Fruit fly (Drosophila melanogaster) whole organism, embryonic: ENCODE results near the gene CecB.

Experiments used
- ATbp ChIP-seq: fragments of 200-800 bp; sonication (Bioruptor generic); optimal IDR thresholded peaks from 2 replicates; lab custom pipeline; 2017; ENCODE audit warnings: missing biosample characterization, mild to moderate bottlenecking, missing genetic modification characterization, missing genetic modification reagents
- Asciz ChIP-seq: fragments of 200-800 bp; sonication (Bioruptor generic); optimal IDR thresholded peaks from 2 replicates; lab custom pipeline; 2017; ENCODE audit warnings: missing biosample characterization, mild to moderate bottlenecking, missing genetic modification characterization, missing genetic modification reagents
- BtbVII ChIP-seq: fragments of 200-800 bp; sonication (Bioruptor generic); optimal IDR thresholded peaks from 3 replicates; lab custom pipeline; 2017; ENCODE audit warnings: missing biosample characterization, mild to moderate bottlenecking, missing genetic modification characterization
- CG10431 ChIP-seq: fragments of 200-800 bp; sonication (Bioruptor generic); optimal IDR thresholded peaks from 3 replicates; lab custom pipeline; 2018; ENCODE audit warnings: missing biosample characterization, mild to moderate bottlenecking, missing genetic modification characterization
- CG11093 ChIP-seq: fragments of 200-800 bp; sonication (Bioruptor generic); IDR thresholded peaks from 3 replicates; pipeline ENCODE4 v1.3.6; 2022; ENCODE audit warnings: missing biosample characterization, missing genetic modification characterization
- CG11695 ChIP-seq: fragments of 200-800 bp; sonication (Bioruptor generic); IDR thresholded peaks from 3 replicates; pipeline ENCODE4 v1.3.6; 2022; ENCODE audit warnings: missing biosample characterization, missing genetic modification characterization
- CG11723 ChIP-seq: fragments of 200-800 bp; sonication (Bioruptor generic); optimal IDR thresholded peaks from 2 replicates; lab custom pipeline; 2017; ENCODE audit warnings: missing biosample characterization, mild to moderate bottlenecking, missing genetic modification characterization
- CG12236 ChIP-seq: fragments of 200-800 bp; sonication (Bioruptor generic); optimal IDR thresholded peaks from 2 replicates; lab custom pipeline; 2016; ENCODE audit warnings: missing biosample characterization, missing genetic modification characterization
- CG13123 ChIP-seq: fragments of 200-800 bp; sonication (Bioruptor generic); optimal IDR thresholded peaks from 2 replicates; lab custom pipeline; 2016; ENCODE audit warnings: missing biosample characterization, missing genetic modification characterization
- CG14667 ChIP-seq: fragments of 200-800 bp; sonication (Bioruptor generic); IDR thresholded peaks from 2 replicates; pipeline ENCODE4 v1.3.6; 2022; ENCODE audit warnings: missing biosample characterization, missing genetic modification characterization
- CG15073 ChIP-seq: fragments of 200-800 bp; sonication (Bioruptor generic); optimal IDR thresholded peaks from 2 replicates; lab custom pipeline; 2016; ENCODE audit warnings: missing biosample characterization, missing genetic modification characterization
- CG15514 ChIP-seq: fragments of 200-800 bp; sonication (Bioruptor generic); optimal IDR thresholded peaks from 3 replicates; lab custom pipeline; 2017; ENCODE audit warnings: missing biosample characterization, missing genetic modification characterization, mild to moderate bottlenecking, moderate library complexity, missing genetic modification reagents
- CG16815 ChIP-seq: fragments of 200-800 bp; sonication (Bioruptor generic); optimal IDR thresholded peaks from 3 replicates; lab custom pipeline; 2017; ENCODE audit warnings: missing biosample characterization, mild to moderate bottlenecking, missing genetic modification characterization
- CG43689 ChIP-seq: fragments of 200-800 bp; sonication (Bioruptor generic); IDR thresholded peaks from 2 replicates; pipeline ENCODE4 v1.3.6; 2022; ENCODE audit warnings: missing biosample characterization, missing genetic modification characterization
- CG8290 ChIP-seq, 3 experiments: fragments of 200-800 bp; sonication (Bioruptor generic); optimal IDR thresholded peaks; 2 replicates each; lab custom pipeline; 2016 to 2019; ENCODE audit warnings: missing biosample characterization in 3 of 3, missing genetic modification characterization in 3 of 3, mild to moderate bottlenecking in 2 of 3, moderate library complexity in 1 of 3
- CG8478 ChIP-seq: fragments of >200 bp; optimal IDR thresholded peaks from 2 replicates; lab custom pipeline; 2018
- CG8924 ChIP-seq: fragments of 200-800 bp; optimal IDR thresholded peaks from 3 replicates; lab custom pipeline; 2019; ENCODE audit warnings: missing biosample characterization, mild to moderate bottlenecking, missing genetic modification characterization, moderate library complexity
- D ChIP-seq, 2 experiments: fragments of 200-800 bp in 1 of 2; fragments of >200 bp in 1 of 2; sonication (Bioruptor generic) in 1 of 2; optimal IDR thresholded peaks; 2 replicates in 1 of 2; 3 replicates in 1 of 2; lab custom pipeline; 2017; ENCODE audit warnings: mild to moderate bottlenecking in 1 of 2, missing biosample characterization in 1 of 2, missing genetic modification characterization in 1 of 2, missing genetic modification reagents in 1 of 2
- Dad ChIP-seq: fragments of 200-800 bp; sonication (Bioruptor generic); optimal IDR thresholded peaks from 3 replicates; lab custom pipeline; 2016; ENCODE audit warnings: missing biosample characterization, missing genetic modification characterization
- Dip2 ChIP-seq: fragments of 200-800 bp; sonication (Bioruptor generic); IDR thresholded peaks from 2 replicates; pipeline ENCODE4 v1.3.6; 2022; ENCODE audit warnings: missing biosample characterization, missing genetic modification characterization
- E2f1 ChIP-seq: fragments of 200-800 bp; sonication (Bioruptor generic); IDR thresholded peaks from 2 replicates; pipeline ENCODE4 v1.3.6; 2022; ENCODE audit warnings: missing biosample characterization, missing genetic modification characterization
- Ets97D ChIP-seq: fragments of 200-800 bp; sonication (Bioruptor generic); optimal IDR thresholded peaks from 3 replicates; lab custom pipeline; 2016; ENCODE audit warnings: missing biosample characterization, missing genetic modification characterization
- H15 ChIP-seq: fragments of 200-800 bp; sonication (Bioruptor generic); IDR thresholded peaks from 3 replicates; pipeline ENCODE4 v1.3.6; 2022; ENCODE audit warnings: missing biosample characterization, missing genetic modification characterization
- HLH3B ChIP-seq: fragments of 200-800 bp; sonication (Bioruptor generic); IDR thresholded peaks from 2 replicates; pipeline ENCODE4 v1.3.6; 2022; ENCODE audit warnings: missing biosample characterization, missing genetic modification characterization
- HLHmδ ChIP-seq: fragments of 200-800 bp; sonication (Bioruptor generic); optimal IDR thresholded peaks from 2 replicates; lab custom pipeline; 2018; ENCODE audit warnings: missing biosample characterization, mild to moderate bottlenecking, missing genetic modification characterization, moderate library complexity
- Jarid2 ChIP-seq: fragments of 200-800 bp; sonication (Bioruptor generic); optimal IDR thresholded peaks from 3 replicates; lab custom pipeline; 2017; ENCODE audit warnings: mild to moderate bottlenecking, missing biosample characterization, missing genetic modification reagents, missing genetic modification characterization
- NC2β ChIP-seq: fragments of 200-800 bp; sonication (Bioruptor generic); optimal IDR thresholded peaks from 2 replicates; lab custom pipeline; 2016; ENCODE audit warnings: missing biosample characterization, missing genetic modification characterization
- NFAT ChIP-seq: fragments of 200-800 bp; sonication (Bioruptor generic); IDR thresholded peaks from 2 replicates; pipeline ENCODE4 v1.3.6; 2022; ENCODE audit warnings: missing biosample characterization, missing genetic modification characterization
- NK7.1 ChIP-seq: fragments of 200-800 bp; sonication (Bioruptor generic); optimal IDR thresholded peaks from 3 replicates; lab custom pipeline; 2016; ENCODE audit warnings: missing biosample characterization, missing genetic modification characterization
- Optix ChIP-seq: fragments of 200-800 bp; sonication (Bioruptor generic); IDR thresholded peaks from 3 replicates; pipeline ENCODE4 v1.3.6; 2022; ENCODE audit warnings: missing biosample characterization, missing genetic modification characterization
- Spps ChIP-seq: fragments of 200-800 bp; sonication (Bioruptor generic); optimal IDR thresholded peaks from 2 replicates; lab custom pipeline; 2018; ENCODE audit warnings: missing biosample characterization, mild to moderate bottlenecking, missing genetic modification characterization
- TFAM ChIP-seq: fragments of 200-800 bp; sonication (Bioruptor generic); optimal IDR thresholded peaks from 2 replicates; lab custom pipeline; 2017; ENCODE audit warnings: missing biosample characterization, missing genetic modification characterization, inconsistent platforms
- abd-A ChIP-seq: fragments of 200-800 bp; sonication (Bioruptor generic); optimal IDR thresholded peaks from 3 replicates; lab custom pipeline; 2019; ENCODE audit warnings: missing biosample characterization, mild to moderate bottlenecking, missing genetic modification characterization, moderate library complexity
- bsh ChIP-seq, 2 experiments: fragments of 200-800 bp; sonication (Bioruptor generic); optimal IDR thresholded peaks; 2 replicates each; lab custom pipeline; 2017 to 2018; ENCODE audit warnings: mild to moderate bottlenecking in 2 of 2, missing biosample characterization in 2 of 2, missing genetic modification characterization in 2 of 2, moderate library complexity in 1 of 2
- dimm ChIP-seq: fragments of 200-800 bp; sonication (Bioruptor generic); IDR thresholded peaks from 2 replicates; pipeline ENCODE4 v1.3.6; 2022; ENCODE audit warnings: missing biosample characterization, missing genetic modification characterization
- dysf ChIP-seq: fragments of 200-800 bp; sonication (Bioruptor generic); IDR thresholded peaks from 3 replicates; pipeline ENCODE4 v1.3.6; 2022; ENCODE audit warnings: missing biosample characterization, missing genetic modification characterization
- esg ChIP-seq: fragments of 200-800 bp; sonication (Bioruptor generic); conservative IDR thresholded peaks from 2 replicates; pipeline ENCODE4 v1.3.6; 2022; ENCODE audit warnings: missing biosample characterization, missing genetic modification characterization
- exex ChIP-seq: fragments of 200-800 bp; sonication (Bioruptor generic); optimal IDR thresholded peaks from 4 replicates; lab custom pipeline; 2018; ENCODE audit warnings: missing biosample characterization, mild to moderate bottlenecking, missing genetic modification characterization, moderate library complexity
- grau ChIP-seq: fragments of 200-800 bp; optimal IDR thresholded peaks from 3 replicates; lab custom pipeline; 2019; ENCODE audit warnings: missing biosample characterization, mild to moderate bottlenecking, missing genetic modification characterization, moderate library complexity
- grn ChIP-seq: fragments of 200-800 bp; sonication (Bioruptor generic); optimal IDR thresholded peaks from 3 replicates; lab custom pipeline; 2017; ENCODE audit warnings: missing biosample characterization, missing genetic modification characterization
- gt ChIP-seq: fragments of 200-800 bp; sonication (Bioruptor generic); IDR thresholded peaks from 2 replicates; pipeline ENCODE4 v1.3.6; 2022; ENCODE audit warnings: missing biosample characterization, missing genetic modification characterization
- hb ChIP-seq: fragments of 200-800 bp; sonication (Bioruptor generic); IDR thresholded peaks from 3 replicates; pipeline ENCODE4 v1.3.6; 2022; ENCODE audit warnings: missing biosample characterization, missing genetic modification characterization; ENCODE audit not compliant: partially characterized antibody
- hbn ChIP-seq: fragments of 200-800 bp; sonication (Bioruptor generic); IDR thresholded peaks from 2 replicates; pipeline ENCODE4 v1.3.6; 2022; ENCODE audit warnings: missing biosample characterization, missing genetic modification characterization; ENCODE audit not compliant: partially characterized antibody
- lbe ChIP-seq: fragments of 200-800 bp; sonication (Bioruptor generic); optimal IDR thresholded peaks from 2 replicates; lab custom pipeline; 2016; ENCODE audit warnings: missing biosample characterization, mild to moderate bottlenecking, missing genetic modification characterization
- lmd ChIP-seq: fragments of 200-800 bp; sonication (Bioruptor generic); IDR thresholded peaks from 2 replicates; pipeline ENCODE4 v1.3.6; 2022; ENCODE audit warnings: missing biosample characterization, missing genetic modification characterization
- mirr ChIP-seq: fragments of 200-800 bp; sonication (Bioruptor generic); optimal IDR thresholded peaks from 3 replicates; lab custom pipeline; 2018; ENCODE audit warnings: missing biosample characterization, mild to moderate bottlenecking, missing genetic modification characterization
- pho ChIP-seq: fragments of 200-800 bp; sonication (Bioruptor generic); optimal IDR thresholded peaks from 2 replicates; lab custom pipeline; 2016; ENCODE audit warnings: missing biosample characterization, missing genetic modification characterization
- psq ChIP-seq: fragments of 200-800 bp; sonication (Bioruptor generic); optimal IDR thresholded peaks from 2 replicates; lab custom pipeline; 2017; ENCODE audit warnings: missing biosample characterization, missing genetic modification characterization
- repo ChIP-seq: fragments of 200-800 bp; sonication (Bioruptor generic); optimal IDR thresholded peaks from 2 replicates; lab custom pipeline; 2016; ENCODE audit warnings: missing biosample characterization, missing genetic modification characterization
- rib ChIP-seq: fragments of 200-800 bp; sonication (Bioruptor generic); IDR thresholded peaks from 2 replicates; pipeline ENCODE4 v1.3.6; 2022; ENCODE audit warnings: missing biosample characterization, missing genetic modification characterization
- ssp ChIP-seq: fragments of 200-800 bp; sonication (Bioruptor generic); IDR thresholded peaks from 2 replicates; pipeline ENCODE4 v1.3.6; 2022; ENCODE audit warnings: missing biosample characterization, missing genetic modification characterization
- trh ChIP-seq: fragments of 200-800 bp; sonication (Bioruptor generic); optimal IDR thresholded peaks from 2 replicates; lab custom pipeline; 2016; ENCODE audit warnings: missing biosample characterization, missing genetic modification characterization

The CecB gene

dm6 chr3R:30198793-30199192 lies 14.8 kb downstream of the CecB start (continued):
- no peak for TF ChIP-seq CG43689 (GFP tag; lab: Robert Waterston, UW)
- no peak for TF ChIP-seq CG11093 (GFP tag; lab: Robert Waterston, UW)
- no peak for TF ChIP-seq E2f1
- TF ChIP-seq dimm (GFP tag; lab: Robert Waterston, UW) = no peak
- TF ChIP-seq BtbVII (GFP tag; lab: Kevin White, UChicago) = peak; percentile 20
- TF ChIP-seq CG16815 (GFP tag; lab: Kevin White, UChicago) = no peak
- TF ChIP-seq CG11695 (GFP tag; lab: Robert Waterston, UW) = no peak
- TF ChIP-seq repo (GFP tag; lab: Kevin White, UChicago) = no peak
- TF ChIP-seq Spps = no peak
- peak; percentile 42 for TF ChIP-seq CG10431 (GFP tag; lab: Kevin White, UChicago)
- TF ChIP-seq Jarid2 = no peak
- TF ChIP-seq NC2β (GFP tag; lab: Kevin White, UChicago) = no peak
- no peak for TF ChIP-seq Optix
- TF ChIP-seq CG8478 (lab: Kevin White, UChicago) = no peak
- no peak for TF ChIP-seq CG15073
- no peak for TF ChIP-seq Ets97D
- no peak for TF ChIP-seq H15 (GFP tag; lab: Robert Waterston, UW)
- TF ChIP-seq hbn (GFP tag; lab: Robert Waterston, UW) = no peak
- TF ChIP-seq trh (GFP tag; lab: Kevin White, UChicago) = no peak
- TF ChIP-seq esg (GFP tag; lab: Robert Waterston, UW) = no peak
- peak; percentile 12; the same call in 1 of the 3 replicates for TF ChIP-seq dysf
- no peak for TF ChIP-seq HLHmδ (GFP tag; lab: Kevin White, UChicago)
- peak; percentile 18 for TF ChIP-seq Asciz
- peak; percentile 48 for TF ChIP-seq CG15514
- TF ChIP-seq HLH3B (GFP tag; lab: Robert Waterston, UW) = peak; percentile 11; the same call in 1 of the 2 replicates
- TF ChIP-seq D (optimal IDR thresholded peaks at IDR 0.05; lab: Kevin White, UChicago) = no peak
- no peak for TF ChIP-seq D (GFP tag; optimal IDR thresholded peaks at IDR 0.05; lab: Kevin White, UChicago)
- no peak for TF ChIP-seq psq (GFP tag; lab: Kevin White, UChicago)
- TF ChIP-seq mirr (GFP tag; lab: Kevin White, UChicago) = no peak
- no peak for TF ChIP-seq CG11723
- TF ChIP-seq ATbp (GFP tag; lab: Kevin White, UChicago) = peak; percentile 46
- TF ChIP-seq NFAT (GFP tag; lab: Robert Waterston, UW) = no peak
- no peak for TF ChIP-seq lmd
- no peak for TF ChIP-seq NK7.1
- no peak for TF ChIP-seq CG8290 (GFP tag; optimal IDR thresholded peaks at IDR 0.05; lab: Kevin White, UChicago)
- peak in 1 of 2 experiments; percentile 65 for TF ChIP-seq CG8290 (tag; optimal IDR thresholded peaks at IDR 0.05; lab: Kevin White, UChicago)
- TF ChIP-seq gt (GFP tag; lab: Robert Waterston, UW) = no peak
- no peak for TF ChIP-seq TFAM (GFP tag; lab: Kevin White, UChicago)
- peak in 1 of 2 experiments; percentile 6 for TF ChIP-seq bsh (GFP tag; optimal IDR thresholded peaks at IDR 0.05; lab: Kevin White, UChicago)
- no peak for TF ChIP-seq pho (GFP tag; lab: Kevin White, UChicago)
- no peak for TF ChIP-seq CG13123
- no peak for TF ChIP-seq lbe (GFP tag; lab: Kevin White, UChicago)
- no peak for TF ChIP-seq hb (GFP tag; lab: Robert Waterston, UW)
- TF ChIP-seq CG14667 = no peak
- no peak for TF ChIP-seq CG8924 (tag; lab: Kevin White, UChicago)
- no peak for TF ChIP-seq Dip2 (GFP tag; lab: Robert Waterston, UW)
- no peak for TF ChIP-seq Dad (GFP tag; lab: Kevin White, UChicago)
- TF ChIP-seq grn (GFP tag; lab: Kevin White, UChicago) = no peak
- no peak for TF ChIP-seq ssp (GFP tag; lab: Robert Waterston, UW)
- no peak for TF ChIP-seq CG12236 (GFP tag; lab: Kevin White, UChicago)
- peak; percentile 3 for TF ChIP-seq grau
- TF ChIP-seq abd-A = no peak
- TF ChIP-seq exex = no peak
- peak; percentile 36; the same call in 1 of the 2 replicates for TF ChIP-seq rib (GFP tag; lab: Robert Waterston, UW)
